Worm (Caenorhabditis elegans) whole organism, L3 larva: Measurements from ENCODE around the gene his-38.

Experiments used
- R02D3.7 ChIP-seq: fragments of 150-350 bp; optimal IDR thresholded peaks from 2 replicates; lab custom pipeline; 2014; ENCODE audit warnings: missing biosample characterization, missing genetic modification characterization
- ZK546.5 ChIP-seq: sonication (generic microtip); optimal IDR thresholded peaks from 2 replicates; lab custom pipeline; 2017; ENCODE audit warnings: missing biosample characterization, missing genetic modification characterization
- aly-2 ChIP-seq: fragments of 150-350 bp; optimal IDR thresholded peaks from 2 replicates; lab custom pipeline; 2014; ENCODE audit warnings: missing biosample characterization, missing genetic modification characterization
- ama-1 ChIP-seq: fragments of 150-350 bp; optimal IDR thresholded peaks from 2 replicates; lab custom pipeline; 2018
- ceh-16 ChIP-seq: sonication (generic microtip); optimal IDR thresholded peaks from 2 replicates; lab custom pipeline; 2017; ENCODE audit warnings: missing biosample characterization, missing genetic modification characterization
- ceh-28 ChIP-seq: fragments of 150-350 bp; optimal IDR thresholded peaks from 2 replicates; lab custom pipeline; 2014; ENCODE audit warnings: missing biosample characterization, missing genetic modification reagents, missing genetic modification characterization
- ceh-82 ChIP-seq: fragments of 150-350 bp; optimal IDR thresholded peaks from 2 replicates; lab custom pipeline; 2014; ENCODE audit warnings: missing biosample characterization, missing genetic modification characterization
- ceh-9 ChIP-seq: sonication (generic microtip); optimal IDR thresholded peaks from 2 replicates; lab custom pipeline; 2018; ENCODE audit warnings: missing biosample characterization, missing genetic modification characterization
- daf-12 ChIP-seq: fragments of 150-350 bp; optimal IDR thresholded peaks from 2 replicates; lab custom pipeline; 2014; ENCODE audit warnings: missing biosample characterization, missing genetic modification reagents, missing genetic modification characterization
- egl-27 ChIP-seq: sonication (generic microtip); optimal IDR thresholded peaks from 4 replicates; lab custom pipeline; 2017; ENCODE audit warnings: missing biosample characterization, missing genetic modification reagents, missing genetic modification characterization
- egl-5 ChIP-seq: fragments of 150-350 bp; optimal IDR thresholded peaks from 2 replicates; lab custom pipeline; 2017; ENCODE audit warnings: missing biosample characterization, missing genetic modification reagents, missing genetic modification characterization, inconsistent platforms
- elt-1 ChIP-seq: fragments of 150-350 bp; optimal IDR thresholded peaks from 2 replicates; lab custom pipeline; 2014; ENCODE audit warnings: missing biosample characterization, missing genetic modification characterization
- elt-2 ChIP-seq: sonication (generic microtip); optimal IDR thresholded peaks from 2 replicates; lab custom pipeline; 2016; ENCODE audit warnings: missing genetic modification reagents, mild to moderate bottlenecking, missing genetic modification characterization, missing compliant biosample characterization
- elt-3 ChIP-seq, 3 experiments: fragments of 150-350 bp in 1 of 3; sonication (generic microtip) in 2 of 3; optimal IDR thresholded peaks; 2 replicates in 2 of 3; 4 replicates in 1 of 3; lab custom pipeline; 2014 to 2017; ENCODE audit warnings: missing biosample characterization in 3 of 3, missing genetic modification characterization in 3 of 3
- eor-1 ChIP-seq, 2 experiments: fragments of 150-350 bp; optimal IDR thresholded peaks; 2 replicates each; lab custom pipeline; 2014 to 2018; ENCODE audit warnings: missing biosample characterization in 2 of 2, missing genetic modification characterization in 2 of 2
- fkh-10 ChIP-seq: sonication (generic microtip); optimal IDR thresholded peaks from 2 replicates; lab custom pipeline; 2017; ENCODE audit warnings: missing biosample characterization, missing genetic modification reagents, missing genetic modification characterization
- fkh-2 ChIP-seq: fragments of 150-350 bp; optimal IDR thresholded peaks from 2 replicates; lab custom pipeline; 2014; ENCODE audit warnings: missing biosample characterization, missing genetic modification reagents, missing genetic modification characterization
- fos-1 ChIP-seq: fragments of 150-350 bp; optimal IDR thresholded peaks from 2 replicates; lab custom pipeline; 2014; ENCODE audit warnings: missing biosample characterization, missing genetic modification characterization
- hmg-11 ChIP-seq: sonication (generic microtip); optimal IDR thresholded peaks from 2 replicates; lab custom pipeline; 2016; ENCODE audit warnings: missing genetic modification characterization, missing compliant biosample characterization
- jun-1 ChIP-seq: fragments of 150-350 bp; optimal IDR thresholded peaks from 2 replicates; lab custom pipeline; 2014; ENCODE audit warnings: missing biosample characterization, missing genetic modification reagents, missing genetic modification characterization
- lin-15B ChIP-seq: fragments of 150-350 bp; optimal IDR thresholded peaks from 2 replicates; lab custom pipeline; 2014; ENCODE audit warnings: missing biosample characterization, missing genetic modification characterization
- lin-39 ChIP-seq: fragments of 150-350 bp; optimal IDR thresholded peaks from 2 replicates; lab custom pipeline; 2018; ENCODE audit warnings: missing biosample characterization, missing genetic modification reagents, missing genetic modification characterization
- lsy-12 ChIP-seq: sonication (generic microtip); optimal IDR thresholded peaks from 2 replicates; lab custom pipeline; 2016; ENCODE audit warnings: mild to moderate bottlenecking, missing genetic modification characterization, missing compliant biosample characterization
- mdl-1 ChIP-seq: fragments of 150-350 bp; optimal IDR thresholded peaks from 2 replicates; lab custom pipeline; 2014; ENCODE audit warnings: missing biosample characterization, missing genetic modification characterization
- mml-1 ChIP-seq: fragments of 150-350 bp; sonication (generic microtip); optimal IDR thresholded peaks from 3 replicates; lab custom pipeline; 2014; ENCODE audit warnings: missing biosample characterization, missing genetic modification characterization
- nfya-1 ChIP-seq: sonication (generic microtip); optimal IDR thresholded peaks from 2 replicates; lab custom pipeline; 2017; ENCODE audit warnings: missing genetic modification characterization, mild to moderate bottlenecking, missing compliant biosample characterization, antibody characterized with exemption, moderate library complexity; ENCODE audit not compliant: insufficient read depth
- nhr-11 ChIP-seq: fragments of 150-350 bp; optimal IDR thresholded peaks from 2 replicates; lab custom pipeline; 2014; ENCODE audit warnings: missing biosample characterization, missing genetic modification characterization
- nhr-12 ChIP-seq: fragments of 150-350 bp; optimal IDR thresholded peaks from 2 replicates; lab custom pipeline; 2014; ENCODE audit warnings: missing biosample characterization, missing genetic modification characterization
- nhr-23 ChIP-seq: fragments of 150-350 bp; optimal IDR thresholded peaks from 2 replicates; lab custom pipeline; 2014; ENCODE audit warnings: missing biosample characterization, missing genetic modification reagents, missing genetic modification characterization
- nhr-237 ChIP-seq: fragments of 150-350 bp; optimal IDR thresholded peaks from 2 replicates; lab custom pipeline; 2014; ENCODE audit warnings: missing biosample characterization, missing genetic modification characterization
- nhr-25 ChIP-seq: sonication (generic microtip); optimal IDR thresholded peaks from 2 replicates; lab custom pipeline; 2017; ENCODE audit warnings: missing biosample characterization, missing genetic modification characterization
- nhr-28 ChIP-seq: fragments of 150-350 bp; optimal IDR thresholded peaks from 2 replicates; lab custom pipeline; 2014; ENCODE audit warnings: missing biosample characterization, missing genetic modification characterization
- nhr-43 ChIP-seq: sonication (generic microtip); optimal IDR thresholded peaks from 2 replicates; lab custom pipeline; 2016; ENCODE audit warnings: mild to moderate bottlenecking, missing genetic modification characterization, missing compliant biosample characterization; ENCODE audit not compliant: poor library complexity, severe bottlenecking
- nhr-67 ChIP-seq: fragments of 150-350 bp; optimal IDR thresholded peaks from 2 replicates; lab custom pipeline; 2014; ENCODE audit warnings: missing biosample characterization, missing genetic modification characterization
- nhr-76 ChIP-seq: fragments of 150-350 bp; sonication (generic microtip); optimal IDR thresholded peaks from 5 replicates; lab custom pipeline; 2014; ENCODE audit warnings: missing biosample characterization, missing genetic modification characterization
- nhr-77 ChIP-seq: fragments of 150-350 bp; optimal IDR thresholded peaks from 2 replicates; lab custom pipeline; 2014; ENCODE audit warnings: missing biosample characterization, missing genetic modification characterization
- pha-4 ChIP-seq: fragments of 150-350 bp; optimal IDR thresholded peaks from 2 replicates; lab custom pipeline; 2014; ENCODE audit warnings: missing biosample characterization, missing genetic modification reagents, missing genetic modification characterization
- pqm-1 ChIP-seq: fragments of 150-350 bp; optimal IDR thresholded peaks from 2 replicates; lab custom pipeline; 2017; ENCODE audit warnings: missing biosample characterization, missing genetic modification characterization, inconsistent platforms
- sea-2 ChIP-seq: fragments of 150-350 bp; sonication (generic microtip); optimal IDR thresholded peaks from 4 replicates; lab custom pipeline; 2014; ENCODE audit warnings: missing biosample characterization, missing genetic modification reagents, missing genetic modification characterization
- skn-1 ChIP-seq: fragments of 150-350 bp; optimal IDR thresholded peaks from 2 replicates; lab custom pipeline; 2014; ENCODE audit warnings: missing biosample characterization, missing genetic modification characterization
- snpc-4 ChIP-seq: fragments of 150-350 bp; optimal IDR thresholded peaks from 2 replicates; lab custom pipeline; 2014; ENCODE audit warnings: missing biosample characterization, missing genetic modification characterization
- tbx-2 ChIP-seq: sonication (generic microtip); optimal IDR thresholded peaks from 2 replicates; lab custom pipeline; 2016; ENCODE audit warnings: mild to moderate bottlenecking, missing genetic modification characterization, missing compliant biosample characterization
- unc-39 ChIP-seq: sonication (generic microtip); optimal IDR thresholded peaks from 4 replicates; lab custom pipeline; 2017; ENCODE audit warnings: missing biosample characterization, missing genetic modification characterization
- unc-62 ChIP-seq: fragments of 150-350 bp; sonication (generic microtip); optimal IDR thresholded peaks from 4 replicates; lab custom pipeline; 2014; ENCODE audit warnings: missing biosample characterization, missing genetic modification reagents, missing genetic modification characterization
- zag-1 ChIP-seq: fragments of 150-350 bp; optimal IDR thresholded peaks from 2 replicates; lab custom pipeline; 2014; ENCODE audit warnings: missing biosample characterization, missing genetic modification characterization
- ztf-11 ChIP-seq: fragments of 150-350 bp; optimal IDR thresholded peaks from 2 replicates; lab custom pipeline; 2014; ENCODE audit warnings: missing biosample characterization, missing genetic modification characterization
- ztf-4 ChIP-seq: fragments of 150-350 bp; optimal IDR thresholded peaks from 2 replicates; lab custom pipeline; 2014; ENCODE audit warnings: missing biosample characterization, missing genetic modification characterization

The his-38 gene

DNA sequence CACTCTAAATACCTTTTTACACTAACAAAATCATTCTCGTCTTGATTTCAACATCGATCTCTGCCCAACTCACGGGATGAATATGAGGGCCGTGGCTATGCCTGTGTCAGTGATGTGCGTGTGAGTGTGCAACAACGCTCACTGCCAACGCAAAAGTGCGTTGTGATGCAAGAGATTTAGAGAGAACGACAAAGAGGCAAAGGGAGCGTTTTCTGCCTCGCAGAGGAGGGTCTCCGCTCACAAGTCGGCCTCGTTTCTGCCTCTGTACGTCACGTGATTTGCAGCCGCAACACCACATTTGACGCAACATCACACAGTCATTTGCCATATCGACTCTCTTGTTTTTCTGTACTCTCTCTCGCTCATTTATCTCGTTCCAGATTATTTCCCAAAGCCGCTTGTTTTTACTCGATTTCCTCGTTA is 24.6 kb upstream of the his-38 start, which contains the start of gene epg-7:
Gene epg-7, plus strand, starts transcription at position 413 of the 423 bp plus-strand sequence.
- TF ChIP-seq elt-3 (tag; optimal IDR thresholded peaks at IDR 0.05; lab: Kevin White, UChicago) (peak in 1 of 3 experiments; percentile 69), lin-39 (peak; percentile 99), hmg-11 (tag; lab: Kevin White, UChicago) (peak; percentile 100), ceh-28 (tag; lab: Kevin White, UChicago) (peak; percentile 83), nhr-28 (tag; lab: Kevin White, UChicago) (no peak), eor-1 (tag; optimal IDR thresholded peaks at IDR 0.05; lab: Kevin White, UChicago) (no peak), ceh-16 (tag; lab: Kevin White, UChicago) (no peak), nhr-237 (no peak), fkh-10 (peak; percentile 3), ceh-82 (tag; lab: Kevin White, UChicago) (no peak), mml-1 (tag; lab: Kevin White, UChicago) (peak; percentile 82), snpc-4 (tag; lab: Kevin White, UChicago) (peak; percentile 66), tbx-2 (tag; lab: Kevin White, UChicago) (peak; percentile 91), nhr-67 (tag; lab: Kevin White, UChicago) (no peak), fkh-2 (no peak), unc-62 (GFP tag; lab: Kevin White, UChicago) (peak; percentile 56), pha-4 (tag; lab: Kevin White, UChicago) (peak; percentile 93), lsy-12 (tag; lab: Kevin White, UChicago) (peak; percentile 90), ztf-11 (tag; lab: Kevin White, UChicago) (no peak), ztf-4 (tag; lab: Kevin White, UChicago) (peak; percentile 72), ZK546.5 (tag; lab: Kevin White, UChicago) (no peak), R02D3.7 (tag; lab: Kevin White, UChicago) (peak; percentile 63), aly-2 (tag; lab: Kevin White, UChicago) (no peak), nhr-25 (tag; lab: Kevin White, UChicago) (peak; percentile 96), nfya-1 (tag; lab: Kevin White, UChicago) (peak; percentile 95), nhr-12 (tag; lab: Kevin White, UChicago) (no peak), pqm-1 (tag; lab: Kevin White, UChicago) (peak; percentile 54), nhr-11 (tag; lab: Kevin White, UChicago) (peak; percentile 82), mdl-1 (tag; lab: Kevin White, UChicago) (peak; percentile 77), nhr-23 (tag; lab: Kevin White, UChicago) (peak; percentile 98), nhr-77 (tag; lab: Kevin White, UChicago) (no peak), unc-39 (no peak), nhr-43 (tag; lab: Kevin White, UChicago) (peak; percentile 92), ceh-9 (tag; lab: Kevin White, UChicago) (no peak), lin-15B (tag; lab: Kevin White, UChicago) (peak; percentile 79), skn-1 (tag; lab: Kevin White, UChicago) (peak; percentile 70), egl-5 (tag; lab: Kevin White, UChicago) (peak; percentile 96), fos-1 (peak; percentile 9), sea-2 (GFP tag; lab: Kevin White, UChicago) (no peak), jun-1 (tag; lab: Kevin White, UChicago) (peak; percentile 96), ama-1 (lab: Kevin White, UChicago) (peak; percentile 57), daf-12 (tag; lab: Kevin White, UChicago) (no peak), elt-2 (peak; percentile 85), zag-1 (peak; percentile 15), nhr-76 (tag; lab: Kevin White, UChicago) (peak; percentile 60), elt-1 (peak; percentile 75), egl-27 (tag; lab: Kevin White, UChicago) (peak; percentile 70)
